Worm (Caenorhabditis elegans) whole organism, L4 larva: ENCODE results near the gene bca-1.

Experiments used
- F44E2.7 ChIP-seq: fragments of 200-800 bp; sonication (Bioruptor generic); IDR thresholded peaks from 2 replicates; pipeline ENCODE4 v2.1.2; 2022; ENCODE audit warnings: missing genetic modification characterization, missing compliant biosample characterization
- F49E8.2 ChIP-seq: sonication (generic microtip); optimal IDR thresholded peaks from 2 replicates; lab custom pipeline; 2016; ENCODE audit warnings: missing compliant biosample characterization, mild to moderate bottlenecking, missing genetic modification characterization, borderline replicate concordance
- T26A8.4 ChIP-seq: fragments of 200-800 bp; sonication (Bioruptor generic); IDR thresholded peaks from 2 replicates; pipeline ENCODE4 v1.3.6; 2022; ENCODE audit warnings: missing genetic modification characterization, missing compliant biosample characterization
- Y105C5A.15 ChIP-seq: fragments of 200-800 bp; sonication (Bioruptor generic); IDR thresholded peaks from 2 replicates; pipeline ENCODE4 v1.3.6; 2022; ENCODE audit warnings: missing genetic modification characterization, missing compliant biosample characterization
- Y75B8A.6 ChIP-seq: fragments of 200-800 bp; sonication (Bioruptor generic); IDR thresholded peaks from 2 replicates; pipeline ENCODE4 v1.3.6; 2022; ENCODE audit warnings: missing genetic modification reagents, missing genetic modification characterization, missing compliant biosample characterization
- ZK546.5 ChIP-seq, 2 experiments: sonication (generic microtip); optimal IDR thresholded peaks; 2 replicates each; lab custom pipeline; 2017; ENCODE audit warnings: missing biosample characterization in 2 of 2, missing genetic modification characterization in 2 of 2
- aha-1 ChIP-seq: fragments of 150-350 bp; peaks from one replicate; lab custom pipeline; 2014; ENCODE audit warnings: missing biosample characterization, missing genetic modification characterization
- ama-1 ChIP-seq: fragments of 150-350 bp; optimal IDR thresholded peaks from 2 replicates; lab custom pipeline; 2014; ENCODE audit warnings: inconsistent platforms, mixed read lengths
- arid-1 ChIP-seq: fragments of 200-800 bp; sonication (Bioruptor generic); conservative IDR thresholded peaks from 2 replicates; pipeline ENCODE4 v1.3.6; 2022; ENCODE audit warnings: missing genetic modification reagents, missing genetic modification characterization, missing compliant biosample characterization
- ceh-20 ChIP-seq: fragments of 200-800 bp; sonication (Bioruptor generic); IDR thresholded peaks from 2 replicates; pipeline ENCODE4 v1.3.6; 2022; ENCODE audit warnings: missing genetic modification reagents, missing genetic modification characterization, missing compliant biosample characterization
- ceh-32 ChIP-seq: sonication (generic microtip); optimal IDR thresholded peaks from 2 replicates; lab custom pipeline; 2016; ENCODE audit warnings: mild to moderate bottlenecking, missing genetic modification characterization, missing compliant biosample characterization; ENCODE audit not compliant: poor library complexity
- ceh-44 ChIP-seq: fragments of 200-800 bp; sonication (Bioruptor generic); IDR thresholded peaks from 2 replicates; pipeline ENCODE4 v1.3.6; 2022; ENCODE audit warnings: missing genetic modification reagents, missing genetic modification characterization, missing compliant biosample characterization
- daf-16 ChIP-seq, 3 experiments: sonication (generic microtip); optimal IDR thresholded peaks; 2 replicates each; lab custom pipeline; 2016 to 2017; ENCODE audit warnings: missing genetic modification characterization in 3 of 3, missing genetic modification reagents in 3 of 3, mild to moderate bottlenecking in 2 of 3, missing compliant biosample characterization in 2 of 3, missing biosample characterization in 1 of 3, moderate library complexity in 1 of 3
- dmd-6 ChIP-seq: fragments of 200-800 bp; sonication (Bioruptor generic); IDR thresholded peaks from 2 replicates; pipeline ENCODE4 v1.3.6; 2022; ENCODE audit warnings: missing genetic modification reagents, missing genetic modification characterization, missing compliant biosample characterization
- dmd-8 ChIP-seq: fragments of 200-800 bp; sonication (Bioruptor generic); IDR thresholded peaks from 2 replicates; pipeline ENCODE4 v1.3.6; 2022; ENCODE audit warnings: missing genetic modification characterization, missing compliant biosample characterization
- dpl-1 ChIP-seq: fragments of 150-350 bp; optimal IDR thresholded peaks from 2 replicates; lab custom pipeline; 2014; ENCODE audit warnings: missing biosample characterization, missing genetic modification reagents, missing genetic modification characterization
- dve-1 ChIP-seq: sonication (generic microtip); optimal IDR thresholded peaks from 2 replicates; lab custom pipeline; 2017; ENCODE audit warnings: antibody characterized with exemption, mild to moderate bottlenecking, missing genetic modification characterization, missing compliant biosample characterization; ENCODE audit not compliant: insufficient read depth
- egl-43 ChIP-seq: fragments of 200-800 bp; sonication (Bioruptor generic); IDR thresholded peaks from 2 replicates; pipeline ENCODE4 v1.3.6; 2022; ENCODE audit warnings: missing genetic modification reagents, missing genetic modification characterization, missing compliant biosample characterization
- gei-8 ChIP-seq: fragments of 200-800 bp; sonication (Bioruptor generic); optimal IDR thresholded peaks from 2 replicates; lab custom pipeline; 2018; ENCODE audit warnings: mild to moderate bottlenecking, missing genetic modification characterization, missing compliant biosample characterization
- hif-1 ChIP-seq, 2 experiments: sonication (generic microtip); optimal IDR thresholded peaks; 2 replicates each; lab custom pipeline; 2016 to 2017; ENCODE audit warnings: missing compliant biosample characterization in 2 of 2, missing genetic modification characterization in 2 of 2, missing genetic modification reagents in 2 of 2, missing genotype in 2 of 2, mild to moderate bottlenecking in 1 of 2
- hlh-11 ChIP-seq: fragments of 200-800 bp; sonication (Bioruptor generic); optimal IDR thresholded peaks from 2 replicates; lab custom pipeline; 2018; ENCODE audit warnings: mild to moderate bottlenecking, missing genetic modification characterization, missing compliant biosample characterization
- hlh-30 ChIP-seq: sonication (generic microtip); optimal IDR thresholded peaks from 2 replicates; lab custom pipeline; 2017; ENCODE audit warnings: antibody characterized with exemption, mild to moderate bottlenecking, missing genetic modification characterization, missing compliant biosample characterization; ENCODE audit not compliant: insufficient read depth
- hmg-1.1 ChIP-seq: fragments of 200-800 bp; sonication (Bioruptor generic); IDR thresholded peaks from 2 replicates; pipeline ENCODE4 v1.3.6; 2022; ENCODE audit warnings: missing genetic modification reagents, missing genetic modification characterization, missing compliant biosample characterization
- lin-38 ChIP-seq: fragments of 200-800 bp; sonication (Bioruptor generic); IDR thresholded peaks from 2 replicates; pipeline ENCODE4 v1.3.6; 2022; ENCODE audit warnings: missing genetic modification reagents, missing genetic modification characterization, missing compliant biosample characterization
- lir-3 ChIP-seq: sonication (generic microtip); optimal IDR thresholded peaks from 2 replicates; lab custom pipeline; 2016; ENCODE audit warnings: mild to moderate bottlenecking, missing genetic modification characterization, missing compliant biosample characterization
- madf-9 ChIP-seq: fragments of 200-800 bp; sonication (Bioruptor generic); conservative IDR thresholded peaks from 2 replicates; pipeline ENCODE4 v1.3.6; 2022; ENCODE audit warnings: missing genetic modification reagents, missing genetic modification characterization, missing compliant biosample characterization
- mdl-1 ChIP-seq, 2 experiments: fragments of 150-350 bp in 1 of 2; sonication (generic microtip) in 1 of 2; optimal IDR thresholded peaks; 2 replicates each; lab custom pipeline; 2014 to 2017; ENCODE audit warnings: missing biosample characterization in 2 of 2, missing genetic modification characterization in 2 of 2
- mdt-29 ChIP-seq: fragments of 200-800 bp; sonication (Bioruptor generic); IDR thresholded peaks from 2 replicates; pipeline ENCODE4 v1.3.6; 2022; ENCODE audit warnings: missing genetic modification reagents, missing genetic modification characterization, missing compliant biosample characterization
- mep-1 ChIP-seq: fragments of 150-350 bp; sonication (generic microtip); optimal IDR thresholded peaks from 3 replicates; lab custom pipeline; 2014; ENCODE audit warnings: missing biosample characterization, missing genetic modification characterization
- mxl-3 ChIP-seq: fragments of 200-800 bp; sonication (Bioruptor generic); optimal IDR thresholded peaks from 2 replicates; lab custom pipeline; 2018; ENCODE audit warnings: mild to moderate bottlenecking, missing genetic modification characterization, missing compliant biosample characterization
- nhr-10 ChIP-seq: fragments of 150-350 bp; optimal IDR thresholded peaks from 2 replicates; lab custom pipeline; 2014; ENCODE audit warnings: missing biosample characterization, missing genetic modification characterization
- nhr-102 ChIP-seq: sonication (generic microtip); optimal IDR thresholded peaks from 2 replicates; lab custom pipeline; 2016; ENCODE audit warnings: mild to moderate bottlenecking, missing genetic modification characterization, moderate library complexity, missing compliant biosample characterization
- nhr-11 ChIP-seq: fragments of 150-350 bp; optimal IDR thresholded peaks from 2 replicates; lab custom pipeline; 2014; ENCODE audit warnings: missing biosample characterization, missing genetic modification characterization
- nhr-111 ChIP-seq: fragments of 200-800 bp; sonication (Bioruptor generic); optimal IDR thresholded peaks from 2 replicates; lab custom pipeline; 2018; ENCODE audit warnings: mild to moderate bottlenecking, missing genetic modification characterization, missing compliant biosample characterization
- nhr-237 ChIP-seq: sonication (generic microtip); optimal IDR thresholded peaks from 2 replicates; lab custom pipeline; 2017; ENCODE audit warnings: missing biosample characterization, missing genetic modification characterization
- nhr-25 ChIP-seq: sonication (generic microtip); optimal IDR thresholded peaks from 2 replicates; lab custom pipeline; 2017; ENCODE audit warnings: missing genetic modification characterization, mild to moderate bottlenecking, missing compliant biosample characterization, antibody characterized with exemption, moderate library complexity, borderline replicate concordance; ENCODE audit not compliant: insufficient read depth
- nhr-28 ChIP-seq: fragments of 150-350 bp; optimal IDR thresholded peaks from 2 replicates; lab custom pipeline; 2014; ENCODE audit warnings: missing biosample characterization, missing genetic modification characterization
- nhr-77 ChIP-seq: fragments of 150-350 bp; optimal IDR thresholded peaks from 2 replicates; lab custom pipeline; 2014; ENCODE audit warnings: missing biosample characterization, missing genetic modification characterization
- pha-4 ChIP-seq, 2 experiments: fragments of 150-350 bp in 1 of 2; fragments of 200-800 bp in 1 of 2; sonication (Bioruptor generic) in 1 of 2; IDR thresholded peaks in 1 of 2; optimal IDR thresholded peaks in 1 of 2; 2 replicates each; pipeline versions ENCODE4 v1.3.6 to Lab custom; 2014 to 2022; ENCODE audit warnings: missing genetic modification characterization in 2 of 2, missing genetic modification reagents in 2 of 2, missing biosample characterization in 1 of 2, missing compliant biosample characterization in 1 of 2
- pqm-1 ChIP-seq: sonication (generic microtip); optimal IDR thresholded peaks from 2 replicates; lab custom pipeline; 2017; ENCODE audit warnings: missing biosample characterization, missing genetic modification characterization
- rbr-2 ChIP-seq: sonication (generic microtip); optimal IDR thresholded peaks from 2 replicates; lab custom pipeline; 2016; ENCODE audit warnings: missing genotype, missing genetic modification characterization, missing compliant biosample characterization
- snpc-4 ChIP-seq: fragments of 150-350 bp; optimal IDR thresholded peaks from 2 replicates; lab custom pipeline; 2014; ENCODE audit warnings: missing biosample characterization, missing genetic modification characterization
- tra-1 ChIP-seq: fragments of 200-800 bp; sonication (Bioruptor generic); IDR thresholded peaks from 2 replicates; pipeline ENCODE4 v1.3.6; 2022; ENCODE audit warnings: missing genetic modification reagents, missing genetic modification characterization, missing compliant biosample characterization
- unc-39 ChIP-seq: sonication (generic microtip); optimal IDR thresholded peaks from 2 replicates; lab custom pipeline; 2017; ENCODE audit warnings: missing biosample characterization, missing genetic modification characterization
- unc-62 ChIP-seq, 3 experiments: fragments of 150-350 bp in 1 of 3; sonication (generic microtip); optimal IDR thresholded peaks in 2 of 3; peaks in 1 of 3; 1 replicate in 1 of 3; 2 replicates in 2 of 3; lab custom pipeline; 2014 to 2017; ENCODE audit warnings: missing biosample characterization in 3 of 3, missing genetic modification characterization in 3 of 3, missing genetic modification reagents in 3 of 3, missing genotype in 1 of 3
- zag-1 ChIP-seq: fragments of 150-350 bp; optimal IDR thresholded peaks from 2 replicates; lab custom pipeline; 2014; ENCODE audit warnings: missing biosample characterization, missing genetic modification characterization
- zfp-2 ChIP-seq: sonication (generic microtip); optimal IDR thresholded peaks from 2 replicates; lab custom pipeline; 2016; ENCODE audit warnings: mild to moderate bottlenecking, missing genetic modification characterization, missing compliant biosample characterization
- ztf-11 ChIP-seq: fragments of 150-350 bp; optimal IDR thresholded peaks from 2 replicates; lab custom pipeline; 2014; ENCODE audit warnings: missing biosample characterization, missing genetic modification characterization
- ztf-7 ChIP-seq: fragments of 150-350 bp; optimal IDR thresholded peaks from 2 replicates; lab custom pipeline; 2014; ENCODE audit warnings: missing biosample characterization, missing genetic modification characterization

Gene bca-1

DNA sequence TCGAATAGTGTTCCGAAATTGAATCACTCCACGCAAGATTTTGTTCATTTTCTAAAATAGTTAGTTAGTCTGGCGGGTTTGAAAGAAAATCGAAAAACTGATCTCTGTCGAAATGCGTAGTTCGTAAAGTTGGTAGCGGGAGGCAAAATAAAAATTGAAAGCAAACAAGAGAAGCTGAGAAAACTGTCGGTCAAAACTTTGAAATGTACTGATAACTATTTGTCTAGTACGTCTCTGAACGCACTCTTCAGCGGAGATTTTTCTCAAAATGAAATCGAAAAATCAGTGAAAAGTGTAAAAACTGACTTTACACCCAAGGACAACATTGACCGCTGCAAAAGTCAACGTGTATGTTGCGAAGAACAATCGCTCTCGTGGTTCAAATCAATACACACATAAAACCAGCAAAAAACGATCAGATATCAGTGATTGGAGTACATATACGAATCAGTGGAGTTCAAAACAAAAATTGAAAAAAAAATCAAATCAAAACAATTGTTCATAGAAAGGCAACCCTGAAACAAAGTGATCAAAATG, at the start of gene bca-1:
Gene bca-1 (minus strand): TSS at position 51 of the 537 bp plus-strand sequence.
- TF ChIP-seq daf-16 (GFP tag; optimal IDR thresholded peaks at IDR 0.05; lab: Kevin White, UChicago) (peak in 1 of 2 experiments; percentile 22), daf-16 (tag; optimal IDR thresholded peaks at IDR 0.05; lab: Kevin White, UChicago) (peak; percentile 53), nhr-11 (tag; lab: Kevin White, UChicago) (peak; percentile 35), Y105C5A.15 (no peak), hlh-11 (tag; lab: Kevin White, UChicago) (peak; percentile 65), ztf-7 (tag; lab: Kevin White, UChicago) (no peak), F44E2.7 (no peak), unc-62 (GFP tag; optimal IDR thresholded peaks at IDR 0.05 in 1 of 2; lab: Kevin White, UChicago) (peak in 1 of 2 experiments; percentile 92), unc-62 (tag; optimal IDR thresholded peaks at IDR 0.05; lab: Kevin White, UChicago) (no peak), nhr-10 (tag; lab: Kevin White, UChicago) (peak; percentile 64), T26A8.4 (no peak), egl-43 (GFP tag; lab: Robert Waterston, UW) (no peak), zfp-2 (tag; lab: Kevin White, UChicago) (no peak), F49E8.2 (tag; lab: Kevin White, UChicago) (no peak), ceh-32 (tag; lab: Kevin White, UChicago) (no peak), nhr-77 (tag; lab: Kevin White, UChicago) (peak; percentile 6), nhr-28 (peak; percentile 68), nhr-111 (GFP tag; lab: Kevin White, UChicago) (no peak), unc-39 (tag; lab: Kevin White, UChicago) (no peak), hlh-30 (tag; lab: Kevin White, UChicago) (peak; percentile 84), hif-1 (tag; optimal IDR thresholded peaks at IDR 0.05; lab: Kevin White, UChicago) (peak in 1 of 2 experiments; percentile 24), mxl-3 (GFP tag; lab: Kevin White, UChicago) (peak; percentile 37), rbr-2 (tag; lab: Kevin White, UChicago) (no peak), dve-1 (tag; lab: Kevin White, UChicago) (peak; percentile 63), ceh-20 (GFP tag; lab: Robert Waterston, UW) (no peak), nhr-102 (tag; lab: Kevin White, UChicago) (no peak), gei-8 (GFP tag; lab: Kevin White, UChicago) (no peak), ztf-11 (tag; lab: Kevin White, UChicago) (no peak), dpl-1 (GFP tag; lab: Kevin White, UChicago) (no peak), mdl-1 (tag; optimal IDR thresholded peaks at IDR 0.05; lab: Kevin White, UChicago) (peak in 1 of 2 experiments; percentile 49), lin-38 (GFP tag; lab: Robert Waterston, UW) (no peak), mep-1 (tag; lab: Kevin White, UChicago) (peak; percentile 59), lir-3 (no peak), pqm-1 (tag; lab: Kevin White, UChicago) (no peak), ceh-44 (no peak), arid-1 (GFP tag; lab: Robert Waterston, UW) (no peak), pha-4 (GFP tag; IDR thresholded peaks at IDR 0.05; lab: Robert Waterston, UW) (no peak), pha-4 (tag; optimal IDR thresholded peaks at IDR 0.05; lab: Kevin White, UChicago) (peak; percentile 5), ZK546.5 (tag; optimal IDR thresholded peaks at IDR 0.05; lab: Kevin White, UChicago) (no peak), nhr-237 (no peak), dmd-8 (GFP tag; lab: Robert Waterston, UW) (no peak), snpc-4 (no peak), mdt-29 (GFP tag; lab: Robert Waterston, UW) (no peak), ama-1 (lab: Kevin White, UChicago) (peak; percentile 37), zag-1 (tag; lab: Kevin White, UChicago) (no peak), Y75B8A.6 (GFP tag; lab: Robert Waterston, UW) (no peak), tra-1 (GFP tag; lab: Robert Waterston, UW) (no peak), aha-1 (tag; lab: Kevin White, UChicago) (peak; percentile 77), dmd-6 (peak; percentile 70), madf-9 (GFP tag; lab: Robert Waterston, UW) (no peak), nhr-25 (peak; percentile 14), hmg-1.1 (GFP tag; lab: Robert Waterston, UW) (no peak)
